Worm (Caenorhabditis elegans) whole organism, L4/young adult: ENCODE data around the gene hmg-1.2.

ENCODE experiments used
- W03F9.2 ChIP-seq: fragments of 150-350 bp; optimal IDR thresholded peaks from 2 replicates; lab custom pipeline; 2014; ENCODE audit warnings: missing biosample characterization, missing genetic modification characterization
- dao-5 ChIP-seq: sonication (generic microtip); optimal IDR thresholded peaks from 2 replicates; lab custom pipeline; 2016; ENCODE audit warnings: missing genotype, missing genetic modification characterization, moderate library complexity, missing compliant biosample characterization
- him-1 ChIP-seq: sonication (generic microtip); optimal IDR thresholded peaks from 2 replicates; lab custom pipeline; 2016; ENCODE audit warnings: missing genotype, missing genetic modification reagents, missing genetic modification characterization, missing compliant biosample characterization

hmg-1.2 gene

DNA sequence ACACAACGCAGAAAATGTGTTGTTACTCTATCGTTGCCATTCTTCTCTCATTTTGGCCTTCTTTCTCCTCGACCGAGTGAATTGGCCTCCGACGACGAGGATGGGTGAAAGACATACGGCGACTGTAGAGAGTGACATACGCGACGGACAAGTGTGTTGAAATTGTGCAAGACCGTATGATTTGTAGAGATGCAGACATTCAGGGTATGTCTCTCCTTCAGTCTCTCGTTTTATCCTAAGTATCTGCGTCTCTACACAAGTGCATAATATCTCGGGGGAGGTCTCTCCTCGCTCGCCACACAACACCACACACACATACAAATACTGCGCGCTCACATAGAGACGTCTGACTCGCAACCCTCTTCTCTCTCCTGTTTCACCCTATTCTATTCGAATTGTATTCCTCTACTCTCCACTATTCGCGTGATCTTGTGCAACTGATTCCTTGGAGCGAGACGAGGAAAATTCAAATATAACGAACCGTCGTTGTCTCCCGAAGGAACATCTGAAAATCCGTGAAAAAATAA is at the start of gene hmg-1.2:
hmg-1.2 (plus strand) TSS at position 311 of the 527 bp plus-strand sequence.
- peak; percentile 69 for TF ChIP-seq W03F9.2 (tag; lab: Kevin White, UChicago)
- TF ChIP-seq him-1 (tag; lab: Kevin White, UChicago), result peak; percentile 46
- peak; percentile 23 for TF ChIP-seq dao-5

ce11 chrIII:6230870-6231269 is 49.3 kb upstream of the hmg-1.2 start, which contains the start of gene esyt-2:
Gene esyt-2 (minus strand): TSS chrIII:6230970.
- TF ChIP-seq dao-5, result no peak
- no peak for TF ChIP-seq W03F9.2 (tag; lab: Kevin White, UChicago)
- no peak for TF ChIP-seq him-1 (tag; lab: Kevin White, UChicago)

- TF ChIP-seq dao-5 (no peak), W03F9.2 (tag; lab: Kevin White, UChicago) (no peak), him-1 (tag; lab: Kevin White, UChicago) (no peak)
Measured at ce11 chrIII:6231880-6232279, 48.3 kb upstream of the hmg-1.2 start.

DNA sequence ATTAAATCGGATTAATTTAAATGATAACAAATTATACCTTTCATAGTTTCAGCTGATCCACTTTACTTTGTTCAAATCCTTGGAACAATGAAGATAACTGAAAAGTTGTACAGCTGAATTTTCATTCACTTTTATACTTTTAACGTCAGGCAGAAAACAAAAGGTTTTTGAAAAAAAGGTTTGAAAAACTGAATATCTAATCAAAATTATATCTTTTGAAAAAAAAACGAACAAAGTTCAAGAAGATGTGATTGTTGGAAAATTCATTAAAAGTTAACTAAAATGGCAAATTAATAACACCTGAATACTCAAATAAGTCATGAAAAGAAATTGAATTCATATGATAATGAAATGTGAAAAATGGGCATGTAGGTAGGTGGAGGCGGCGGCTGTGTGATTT is 43.5 kb upstream of the hmg-1.2 start, which contains the start of gene T12A2.21:
T12A2.21 (minus strand) TSS at position 101 of the 400 bp plus-strand sequence.
- no peak for TF ChIP-seq dao-5

- TF ChIP-seq dao-5, result no peak
- TF ChIP-seq him-1 (tag; lab: Kevin White, UChicago), result no peak
- TF ChIP-seq W03F9.2 (tag; lab: Kevin White, UChicago), result no peak
Measured at ce11 chrIII:6240528-6240927, 39.7 kb upstream of the hmg-1.2 start, which contains the start of gene T12A2.3. Gene T12A2.3 (plus strand): TSS chrIII:6240828.

ce11 chrIII:6245728-6246127 is 34.5 kb upstream of the hmg-1.2 start, which contains the start of gene bcas-2:
Gene bcas-2 (minus strand): TSS chrIII:6245828.
- TF ChIP-seq him-1 (tag; lab: Kevin White, UChicago), result no peak
- no peak for TF ChIP-seq W03F9.2 (tag; lab: Kevin White, UChicago)
- no peak for TF ChIP-seq dao-5

DNA sequence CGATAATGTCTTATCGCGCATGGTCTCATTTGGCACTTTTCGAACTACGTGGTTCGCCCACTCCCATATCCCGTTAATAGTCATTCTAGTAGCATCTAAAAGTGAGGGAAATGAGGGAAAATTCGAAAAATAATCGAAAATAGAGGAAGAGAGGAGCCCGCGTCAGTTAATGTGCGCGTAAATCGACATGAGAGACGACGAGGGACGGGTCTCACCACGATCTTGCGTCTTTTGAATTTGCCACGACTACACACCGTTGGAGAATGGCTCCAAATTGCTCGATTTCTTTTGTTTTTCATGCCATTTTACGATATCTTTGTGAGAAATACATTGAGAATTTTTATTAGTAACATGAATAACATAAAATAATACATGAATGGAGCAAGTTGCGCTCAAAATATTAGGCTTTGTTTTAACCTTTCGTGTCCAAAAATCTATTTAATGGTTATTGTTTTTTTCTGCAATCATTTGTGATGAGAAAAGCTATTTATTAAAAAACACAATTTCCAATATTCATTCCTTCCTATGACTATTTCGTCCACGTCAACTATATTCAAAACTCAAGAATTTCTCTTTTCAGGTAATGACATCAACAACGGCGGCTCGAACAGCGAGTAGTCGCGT is 32.0 kb upstream of the hmg-1.2 start, which contains the start of the genes gen-1 and stt-3:
gen-1 (minus strand) TSS at position 95 of the 624 bp plus-strand sequence.
stt-3 (plus strand) TSS at position 574 of the 624 bp plus-strand sequence.
- TF ChIP-seq W03F9.2 (tag; lab: Kevin White, UChicago), result no peak
- no peak for TF ChIP-seq him-1 (tag; lab: Kevin White, UChicago)

- TF ChIP-seq dao-5 (no peak), W03F9.2 (tag; lab: Kevin White, UChicago) (no peak), him-1 (tag; lab: Kevin White, UChicago) (no peak)
Measured at ce11 chrIII:6251511-6251910, 28.7 kb upstream of the hmg-1.2 start, which contains the start of gene amdh-1. Gene amdh-1 (plus strand): TSS chrIII:6251811.

- TF ChIP-seq dao-5 (no peak), him-1 (tag; lab: Kevin White, UChicago) (no peak), W03F9.2 (tag; lab: Kevin White, UChicago) (no peak)
Measured at ce11 chrIII:6254737-6255136, 25.4 kb upstream of the hmg-1.2 start, which contains the start of gene srg-8. Gene srg-8 (minus strand): TSS chrIII:6254837.

- no peak for TF ChIP-seq him-1 (tag; lab: Kevin White, UChicago)
- TF ChIP-seq dao-5, result no peak
- no peak for TF ChIP-seq W03F9.2 (tag; lab: Kevin White, UChicago)
Measured at ce11 chrIII:6256675-6257074, 23.5 kb upstream of the hmg-1.2 start, which contains the start of gene srg-9. Gene srg-9 (minus strand): TSS chrIII:6256775.

- TF ChIP-seq dao-5, result no peak
- no peak for TF ChIP-seq him-1 (tag; lab: Kevin White, UChicago)
- no peak for TF ChIP-seq W03F9.2 (tag; lab: Kevin White, UChicago)
Measured at ce11 chrIII:6258262-6258661, 21.9 kb upstream of the hmg-1.2 start, which contains the start of gene srg-1. Gene srg-1 (minus strand): TSS chrIII:6258362.

- no peak for TF ChIP-seq him-1 (tag; lab: Kevin White, UChicago)
- TF ChIP-seq W03F9.2 (tag; lab: Kevin White, UChicago), result no peak
- no peak for TF ChIP-seq dao-5
Measured at ce11 chrIII:6260115-6260514, 20.1 kb upstream of the hmg-1.2 start, which contains the start of gene srg-2. Gene srg-2 (minus strand): TSS chrIII:6260215.

ce11 chrIII:6261985-6262384 is 18.2 kb upstream of the hmg-1.2 start, which contains the start of gene srg-4:
Gene srg-4 (minus strand): TSS chrIII:6262085.
- TF ChIP-seq him-1 (tag; lab: Kevin White, UChicago) (no peak), dao-5 (no peak), W03F9.2 (tag; lab: Kevin White, UChicago) (no peak)

ce11 chrIII:6264447-6264846 is 15.7 kb upstream of the hmg-1.2 start, which contains the start of gene srg-5:
Gene srg-5 (minus strand): TSS chrIII:6264547.
- TF ChIP-seq dao-5 (no peak), W03F9.2 (tag; lab: Kevin White, UChicago) (no peak), him-1 (tag; lab: Kevin White, UChicago) (no peak)
